Worm (Caenorhabditis elegans) whole organism, L1 larva: ENCODE results near the gene scl-5.

Experiments
- C34B4.2 ChIP-seq: sonication (generic microtip); optimal IDR thresholded peaks from 2 replicates; lab custom pipeline; 2017; ENCODE audit warnings: mild to moderate bottlenecking, missing genetic modification characterization, missing compliant biosample characterization
- F16B12.6 ChIP-seq: fragments of 150-350 bp; optimal IDR thresholded peaks from 2 replicates; lab custom pipeline; 2014; ENCODE audit warnings: missing biosample characterization, missing genetic modification characterization
- alr-1 ChIP-seq: fragments of 200-800 bp; sonication (Bioruptor generic); optimal IDR thresholded peaks from 2 replicates; lab custom pipeline; 2018; ENCODE audit warnings: borderline replicate concordance, mild to moderate bottlenecking, missing genetic modification characterization, missing compliant biosample characterization
- blmp-1 ChIP-seq: fragments of 150-350 bp; optimal IDR thresholded peaks from 2 replicates; lab custom pipeline; 2014; ENCODE audit warnings: missing biosample characterization, missing genetic modification characterization
- ceh-63 ChIP-seq: fragments of 200-800 bp; sonication (Bioruptor generic); optimal IDR thresholded peaks from 2 replicates; lab custom pipeline; 2018; ENCODE audit warnings: mild to moderate bottlenecking, missing genetic modification characterization, missing compliant biosample characterization
- ceh-8 ChIP-seq: fragments of 200-800 bp; sonication (Bioruptor generic); optimal IDR thresholded peaks from 2 replicates; lab custom pipeline; 2018; ENCODE audit warnings: mild to moderate bottlenecking, missing genetic modification characterization, moderate library complexity, missing compliant biosample characterization
- ceh-90 ChIP-seq: sonication (generic microtip); optimal IDR thresholded peaks from 2 replicates; lab custom pipeline; 2016; ENCODE audit warnings: missing genetic modification characterization, missing compliant biosample characterization
- ces-1 ChIP-seq: fragments of 150-350 bp; optimal IDR thresholded peaks from 2 replicates; lab custom pipeline; 2014; ENCODE audit warnings: missing biosample characterization, missing genetic modification reagents, missing genetic modification characterization
- dpl-1 ChIP-seq, 3 experiments: fragments of 150-350 bp in 2 of 3; sonication (generic microtip) in 1 of 3; optimal IDR thresholded peaks; 2 replicates each; lab custom pipeline; 2014 to 2017; ENCODE audit warnings: missing biosample characterization in 3 of 3, missing genetic modification characterization in 3 of 3, missing genetic modification reagents in 3 of 3
- dsc-1 ChIP-seq: sonication (generic microtip); optimal IDR thresholded peaks from 2 replicates; lab custom pipeline; 2016; ENCODE audit warnings: mild to moderate bottlenecking, missing genetic modification characterization, missing compliant biosample characterization
- efl-1 ChIP-seq, 4 experiments: fragments of 150-350 bp; optimal IDR thresholded peaks in 3 of 4; peaks in 1 of 4; 1 replicate in 1 of 4; 2 replicates in 3 of 4; lab custom pipeline; 2014; ENCODE audit warnings: missing biosample characterization in 2 of 4, missing genetic modification characterization in 2 of 4, missing genetic modification reagents in 2 of 4
- efl-3 ChIP-seq: fragments of 200-800 bp; sonication (Bioruptor generic); optimal IDR thresholded peaks from 2 replicates; lab custom pipeline; 2018; ENCODE audit warnings: mild to moderate bottlenecking, missing genetic modification characterization, missing compliant biosample characterization
- elt-3 ChIP-seq, 6 experiments: fragments of 150-350 bp in 1 of 6; sonication (generic microtip); optimal IDR thresholded peaks; 2 replicates each; lab custom pipeline; 2017 to 2018; ENCODE audit warnings: missing biosample characterization in 6 of 6, missing genetic modification characterization in 6 of 6, inconsistent platforms in 1 of 6
- hlh-17 ChIP-seq: fragments of 200-800 bp; sonication (Bioruptor generic); optimal IDR thresholded peaks from 2 replicates; lab custom pipeline; 2018; ENCODE audit warnings: missing genetic modification characterization, mild to moderate bottlenecking, missing compliant biosample characterization, moderate library complexity, borderline replicate concordance
- irx-1 ChIP-seq: sonication (generic microtip); optimal IDR thresholded peaks from 2 replicates; lab custom pipeline; 2016; ENCODE audit warnings: missing genetic modification characterization, missing compliant biosample characterization
- lin-14 ChIP-seq: fragments of 200-800 bp; sonication (Bioruptor generic); optimal IDR thresholded peaks from 2 replicates; lab custom pipeline; 2018; ENCODE audit warnings: mild to moderate bottlenecking, missing genetic modification characterization, moderate library complexity, missing compliant biosample characterization
- lin-15B ChIP-seq: fragments of 150-350 bp; sonication (generic microtip); optimal IDR thresholded peaks from 3 replicates; lab custom pipeline; 2014; ENCODE audit warnings: missing biosample characterization, missing genetic modification characterization
- lin-35 ChIP-seq, 2 experiments: fragments of 150-350 bp; optimal IDR thresholded peaks; 2 replicates each; lab custom pipeline; 2014; ENCODE audit warnings: missing biosample characterization in 2 of 2, missing genetic modification characterization in 2 of 2, missing genetic modification reagents in 2 of 2
- mab-9 ChIP-seq: fragments of 200-800 bp; sonication (Bioruptor generic); IDR thresholded peaks from 2 replicates; pipeline ENCODE4 v1.3.6; 2022; ENCODE audit warnings: missing genetic modification reagents, missing genetic modification characterization, missing compliant biosample characterization
- mdl-1 ChIP-seq, 2 experiments: fragments of 150-350 bp; optimal IDR thresholded peaks; 2 replicates each; lab custom pipeline; 2014 to 2017; ENCODE audit warnings: missing biosample characterization in 2 of 2, missing genetic modification characterization in 2 of 2, inconsistent platforms in 1 of 2
- mep-1 ChIP-seq: fragments of 150-350 bp; optimal IDR thresholded peaks from 2 replicates; lab custom pipeline; 2014; ENCODE audit warnings: missing biosample characterization, missing genetic modification characterization
- nhr-11 ChIP-seq: fragments of 150-350 bp; optimal IDR thresholded peaks from 2 replicates; lab custom pipeline; 2014; ENCODE audit warnings: missing biosample characterization, missing genetic modification characterization
- nhr-12 ChIP-seq: sonication (generic microtip); optimal IDR thresholded peaks from 2 replicates; lab custom pipeline; 2017; ENCODE audit warnings: missing biosample characterization, missing genetic modification characterization
- nhr-19 ChIP-seq: fragments of 200-800 bp; sonication (Bioruptor generic); conservative IDR thresholded peaks from 2 replicates; pipeline ENCODE4 v1.3.6; 2022; ENCODE audit warnings: missing genetic modification characterization, missing compliant biosample characterization
- nhr-20 ChIP-seq: sonication (generic microtip); optimal IDR thresholded peaks from 2 replicates; lab custom pipeline; 2016; ENCODE audit warnings: mild to moderate bottlenecking, missing genetic modification characterization, missing compliant biosample characterization
- nhr-237 ChIP-seq: fragments of 150-350 bp; optimal IDR thresholded peaks from 2 replicates; lab custom pipeline; 2014; ENCODE audit warnings: missing biosample characterization, missing genetic modification characterization
- nhr-71 ChIP-seq: sonication (generic microtip); optimal IDR thresholded peaks from 2 replicates; lab custom pipeline; 2016; ENCODE audit warnings: mild to moderate bottlenecking, missing genetic modification characterization, moderate library complexity, missing compliant biosample characterization
- nhr-85 ChIP-seq: sonication (generic microtip); peaks from one replicate; lab custom pipeline; 2016; ENCODE audit warnings: missing genetic modification characterization, inconsistent platforms, missing compliant biosample characterization
- nhr-90 ChIP-seq: sonication (generic microtip); optimal IDR thresholded peaks from 2 replicates; lab custom pipeline; 2016; ENCODE audit warnings: mild to moderate bottlenecking, missing genetic modification characterization, missing compliant biosample characterization; ENCODE audit not compliant: poor library complexity
- pag-3 ChIP-seq: sonication (generic microtip); optimal IDR thresholded peaks from 2 replicates; lab custom pipeline; 2017; ENCODE audit warnings: missing genetic modification characterization, mild to moderate bottlenecking, missing compliant biosample characterization, antibody characterized with exemption, borderline replicate concordance; ENCODE audit not compliant: insufficient read depth
- pqm-1 ChIP-seq: sonication (generic microtip); optimal IDR thresholded peaks from 3 replicates; lab custom pipeline; 2017; ENCODE audit warnings: missing biosample characterization, missing genetic modification characterization
- rnt-1 ChIP-seq: sonication (generic microtip); optimal IDR thresholded peaks from 2 replicates; lab custom pipeline; 2016; ENCODE audit warnings: mild to moderate bottlenecking, missing genetic modification characterization, moderate library complexity, missing compliant biosample characterization
- skn-1 ChIP-seq: fragments of 150-350 bp; optimal IDR thresholded peaks from 2 replicates; lab custom pipeline; 2014; ENCODE audit warnings: missing biosample characterization, missing genetic modification characterization
- snu-23 ChIP-seq: sonication (generic microtip); optimal IDR thresholded peaks from 2 replicates; lab custom pipeline; 2016; ENCODE audit warnings: missing genetic modification characterization, missing compliant biosample characterization
- sox-4 ChIP-seq: sonication (generic microtip); optimal IDR thresholded peaks from 2 replicates; lab custom pipeline; 2016; ENCODE audit warnings: missing genetic modification characterization, missing compliant biosample characterization
- tbx-2 ChIP-seq: sonication (generic microtip); optimal IDR thresholded peaks from 2 replicates; lab custom pipeline; 2016; ENCODE audit warnings: missing genetic modification characterization, missing compliant biosample characterization
- unc-130 ChIP-seq: fragments of 150-350 bp; optimal IDR thresholded peaks from 2 replicates; lab custom pipeline; 2017; ENCODE audit warnings: missing biosample characterization, missing genetic modification characterization, inconsistent platforms
- unc-86 ChIP-seq: sonication (generic microtip); optimal IDR thresholded peaks from 2 replicates; lab custom pipeline; 2016; ENCODE audit warnings: missing genetic modification characterization, missing compliant biosample characterization
- vab-15 ChIP-seq: sonication (generic microtip); optimal IDR thresholded peaks from 2 replicates; lab custom pipeline; 2017; ENCODE audit warnings: missing genotype, mild to moderate bottlenecking, missing genetic modification characterization, missing compliant biosample characterization
- xbp-1 ChIP-seq: sonication (generic microtip); optimal IDR thresholded peaks from 2 replicates; lab custom pipeline; 2016; ENCODE audit warnings: missing genetic modification characterization, missing compliant biosample characterization

Gene scl-5

DNA sequence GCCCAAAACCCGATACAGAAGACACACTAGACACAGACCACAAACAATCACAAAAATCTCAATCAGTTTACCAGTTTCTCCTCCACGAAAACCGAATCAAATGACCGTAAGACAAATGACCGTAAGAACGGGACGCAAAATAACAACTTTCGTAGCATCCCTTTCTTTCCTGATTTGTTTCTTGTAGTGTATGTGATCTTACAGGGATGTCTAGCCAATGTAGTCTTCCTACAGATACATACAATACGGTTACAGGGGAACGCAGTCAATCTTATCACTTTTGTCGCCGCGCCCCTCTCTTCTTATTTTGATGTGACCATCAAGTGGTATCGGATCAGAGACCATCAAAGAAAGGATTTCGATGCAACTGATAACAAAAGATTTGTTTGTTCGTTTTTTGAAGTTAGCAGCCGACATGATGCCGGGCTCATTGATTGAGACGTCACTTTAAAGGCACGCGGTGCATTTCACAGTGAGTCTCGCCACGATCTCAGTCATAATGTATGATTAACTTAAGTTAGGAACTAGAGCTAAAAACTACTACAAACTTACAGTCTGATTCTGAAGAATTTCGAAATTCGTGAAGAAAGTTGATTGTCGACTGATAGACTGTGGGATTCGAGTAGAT lies 11.9 kb downstream of the scl-5 start (continued):
- TF ChIP-seq efl-3: no peak
- TF ChIP-seq lin-15B (tag; lab: Kevin White, UChicago): no peak
- no peak for TF ChIP-seq pag-3
- no peak for TF ChIP-seq nhr-11 (tag; lab: Kevin White, UChicago)
- no peak for TF ChIP-seq tbx-2 (tag; lab: Kevin White, UChicago)
- peak; percentile 65 for TF ChIP-seq nhr-20 (tag; lab: Kevin White, UChicago)
- no peak for TF ChIP-seq F16B12.6
- peak in 1 of 2 experiments; percentile 45 for TF ChIP-seq lin-35 (GFP tag; optimal IDR thresholded peaks at IDR 0.05; lab: Kevin White, UChicago)
- no peak for TF ChIP-seq dsc-1
- TF ChIP-seq xbp-1 (tag; lab: Kevin White, UChicago): no peak
- peak in 1 of 2 experiments; percentile 32 for TF ChIP-seq mdl-1 (tag; optimal IDR thresholded peaks at IDR 0.05; lab: Kevin White, UChicago)
- TF ChIP-seq alr-1 (tag; lab: Kevin White, UChicago): no peak
- TF ChIP-seq nhr-12 (tag; lab: Kevin White, UChicago): no peak
- no peak for TF ChIP-seq ceh-8
- TF ChIP-seq ceh-63 (GFP tag; lab: Kevin White, UChicago): no peak
- peak; percentile 34; the same call in 1 of the 2 replicates for TF ChIP-seq nhr-19 (GFP tag; lab: Robert Waterston, UW)
- peak in 1 of 3 experiments; percentile 3 for TF ChIP-seq dpl-1 (GFP tag; optimal IDR thresholded peaks at IDR 0.05; lab: Kevin White, UChicago)
- no peak for TF ChIP-seq sox-4
- peak; percentile 93 for TF ChIP-seq nhr-85 (tag; lab: Kevin White, UChicago)
- peak; percentile 71 for TF ChIP-seq lin-14 (GFP tag; lab: Kevin White, UChicago)
- TF ChIP-seq blmp-1: peak; percentile 69
- no peak for TF ChIP-seq unc-86

DNA sequence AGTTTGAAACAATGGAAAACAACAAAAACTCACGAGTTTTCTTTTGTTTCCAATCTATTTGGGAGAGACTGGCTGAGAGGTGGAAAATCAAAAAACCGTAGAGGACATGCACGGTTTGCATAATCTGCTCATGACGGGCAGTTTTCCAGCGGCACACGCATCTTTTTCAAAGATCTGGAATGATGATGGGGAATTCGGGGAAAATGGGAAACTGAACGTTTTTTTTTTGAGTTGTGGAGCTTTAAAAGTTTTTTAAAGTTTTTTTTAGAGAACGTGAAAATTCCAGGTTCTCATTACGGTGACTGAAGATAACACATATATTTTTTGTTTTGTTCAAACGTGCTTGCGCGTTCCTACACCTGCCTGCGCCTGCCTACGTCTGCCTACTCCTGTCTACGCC lies 12.8 kb downstream of the scl-5 start, which contains the start of gene C39E9.7:
Gene C39E9.7, minus strand, starts transcription at position 101 of the 400 bp plus-strand sequence.
- no peak for TF ChIP-seq mep-1 (tag; lab: Kevin White, UChicago)
- TF ChIP-seq efl-1 (optimal IDR thresholded peaks at IDR 0.05; lab: Kevin White, UChicago): no peak
- TF ChIP-seq efl-1 (GFP tag; optimal IDR thresholded peaks at IDR 0.05 in 1 of 2; lab: Kevin White, UChicago): peak in 1 of 2 experiments; percentile 26

DNA sequence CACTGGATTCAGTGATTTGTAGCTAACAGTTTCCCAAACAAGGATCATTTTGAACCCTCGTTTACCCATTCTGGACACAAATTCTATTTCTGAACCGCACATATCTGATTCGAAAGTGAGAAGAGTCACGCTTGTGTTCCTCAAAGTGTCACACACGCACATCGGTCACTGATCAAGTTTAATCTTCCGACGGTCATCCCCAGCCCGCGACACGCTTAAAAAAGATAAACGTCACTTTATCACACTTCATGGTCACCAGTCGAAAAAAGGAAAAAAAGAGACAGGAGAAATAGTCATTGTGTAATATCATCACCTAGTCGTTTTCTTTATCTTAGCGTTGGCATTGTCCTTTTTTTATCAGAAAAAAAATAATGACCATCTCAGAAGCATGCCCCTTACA lies 13.9 kb downstream of the scl-5 start:
- TF ChIP-seq hlh-17 (GFP tag; lab: Kevin White, UChicago) (no peak), pqm-1 (tag; lab: Kevin White, UChicago) (no peak), elt-3 (tag; optimal IDR thresholded peaks at IDR 0.05; lab: Kevin White, UChicago) (peak in 2 of 6 experiments; percentile 44 to 78), rnt-1 (tag; lab: Kevin White, UChicago) (no peak), nhr-90 (tag; lab: Kevin White, UChicago) (peak; percentile 7), mdl-1 (tag; optimal IDR thresholded peaks at IDR 0.05; lab: Kevin White, UChicago) (peak in 1 of 2 experiments; percentile 37), nhr-19 (GFP tag; lab: Robert Waterston, UW) (peak; percentile 45), blmp-1 (peak; percentile 80), unc-86 (no peak), lin-14 (GFP tag; lab: Kevin White, UChicago) (peak; percentile 63), lin-35 (GFP tag; optimal IDR thresholded peaks at IDR 0.05; lab: Kevin White, UChicago) (peak in 1 of 2 experiments; percentile 50), nhr-71 (tag; lab: Kevin White, UChicago) (peak; percentile 64), nhr-85 (tag; lab: Kevin White, UChicago) (peak; percentile 91), skn-1 (tag; lab: Kevin White, UChicago) (peak; percentile 1), snu-23 (GFP tag; lab: Kevin White, UChicago) (peak; percentile 42), mab-9 (GFP tag; lab: Robert Waterston, UW) (no peak), nhr-237 (no peak), nhr-20 (tag; lab: Kevin White, UChicago) (peak; percentile 54)
- TF ChIP-seq, all 84 proteins: peak for 12

DNA sequence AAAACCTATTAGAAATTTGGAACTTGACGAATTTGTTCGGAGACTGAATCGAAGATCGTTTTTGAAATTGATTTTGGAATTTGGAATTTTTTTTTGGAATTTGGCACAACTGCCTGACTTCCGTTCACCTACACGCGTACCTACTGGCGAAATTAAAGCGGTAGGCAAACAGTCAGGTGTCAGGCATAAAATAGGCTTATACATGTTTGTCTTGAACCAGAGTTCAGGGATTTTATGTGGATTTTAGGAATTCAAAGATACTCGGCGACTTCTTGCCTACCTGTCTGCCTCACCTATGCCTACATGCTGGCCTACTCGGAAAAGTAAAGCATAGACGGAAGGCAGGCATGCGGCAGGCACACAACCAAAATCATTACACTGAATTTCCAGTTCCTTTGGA lies 14.5 kb downstream of the scl-5 start:
- TF ChIP-seq ceh-90: no peak
- TF ChIP-seq C34B4.2 (tag; lab: Kevin White, UChicago): no peak
- no peak for TF ChIP-seq ces-1 (GFP tag; lab: Kevin White, UChicago)
- TF ChIP-seq unc-130 (tag; lab: Kevin White, UChicago): no peak
- TF ChIP-seq irx-1: no peak
- no peak for TF ChIP-seq vab-15
